Fruit fly (Drosophila melanogaster): ENCODE results near the gene CG10864.
A peak's percentile ranks its signal among the peaks of the same experiment; 100 is the strongest.

Gene CG10864

DNA sequence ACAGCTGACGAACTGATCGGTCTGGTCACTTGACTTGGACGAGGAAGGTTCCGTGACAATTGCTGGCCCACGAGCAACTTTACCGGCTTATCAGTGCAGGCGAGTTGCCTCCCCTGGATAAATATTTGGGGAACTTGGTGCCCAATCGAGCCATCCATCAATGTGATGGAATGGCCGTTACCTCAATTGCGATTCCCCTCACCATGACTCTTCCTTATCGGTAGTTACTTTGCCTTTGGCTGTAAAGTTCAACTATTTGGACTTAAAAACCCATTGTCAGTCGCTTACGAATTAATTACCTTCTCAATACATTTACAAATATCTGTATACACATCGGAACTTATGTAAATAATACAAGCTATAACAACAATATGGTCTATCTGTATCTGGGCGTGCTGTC, 21.6 kb downstream of the CG10864 start, which contains the start of gene Vha100-4 (continued):
- TF ChIP-seq wor (GFP tag; IDR thresholded peaks at IDR 0.05) (no peak), Sin3A (optimal IDR thresholded peaks at IDR 0.05) (no peak), CG2199 (GFP tag; IDR thresholded peaks at IDR 0.05) (no peak), CG17328 (GFP tag; IDR thresholded peaks at IDR 0.05) (no peak), CG6175 (GFP tag; IDR thresholded peaks at IDR 0.05) (no peak), cato (GFP tag; optimal IDR thresholded peaks at IDR 0.05; ENCODE audit: borderline replicate concordance) (no peak), CG33557 (GFP tag; optimal IDR thresholded peaks at IDR 0.05) (no peak), lab (GFP tag; optimal IDR thresholded peaks at IDR 0.05) (peak; percentile 93), CG15479 (GFP tag; optimal IDR thresholded peaks at IDR 0.05) (no peak), gsb (GFP tag; IDR thresholded peaks at IDR 0.05) (no peak), tgo (GFP tag; IDR thresholded peaks at IDR 0.05) (no peak), Deaf1 (tag; optimal IDR thresholded peaks at IDR 0.05) (no peak), fd102C (GFP tag; optimal IDR thresholded peaks at IDR 0.05) (no peak), shn (GFP tag; optimal IDR thresholded peaks at IDR 0.05) (no peak), Awh (GFP tag; IDR thresholded peaks at IDR 0.05) (0 out of 2 replicates have a peak, but pooled peaks have one; percentile 38), crol (GFP tag; IDR thresholded peaks at IDR 0.05) (no peak), CG9797 (GFP tag; optimal IDR thresholded peaks at IDR 0.05) (no peak), ase (GFP tag; IDR thresholded peaks at IDR 0.05) (no peak)

DNA sequence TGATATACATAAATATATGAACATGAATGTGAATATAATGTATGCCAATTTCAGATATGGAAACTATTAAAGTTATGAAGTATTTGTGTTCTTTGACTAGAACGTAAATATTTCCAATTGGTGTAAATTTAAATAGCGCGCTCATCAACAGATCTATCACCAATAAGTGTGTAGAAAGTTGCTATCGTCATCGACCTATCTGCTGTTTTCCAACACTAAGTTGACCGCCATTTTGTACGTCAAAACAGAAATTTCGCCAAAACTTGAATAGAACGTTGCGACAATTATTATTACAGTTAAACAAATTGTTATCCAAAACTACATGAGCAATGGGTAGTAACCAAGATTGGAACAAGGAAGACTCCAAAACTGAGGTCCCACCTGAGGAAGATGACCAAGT, 25.8 kb downstream of the CG10864 start, which contains the start of gene cona:
Gene cona (plus strand): TSS at position 236 of the 400 bp plus-strand sequence.
- TF ChIP-seq CG2116 (GFP tag; optimal IDR thresholded peaks at IDR 0.05): peak; percentile 60
- TF ChIP-seq lab (GFP tag; optimal IDR thresholded peaks at IDR 0.05): peak; percentile 3
- TF ChIP-seq pita (GFP tag; optimal IDR thresholded peaks at IDR 0.05): no peak
- TF ChIP-seq CG31441 (GFP tag; IDR thresholded peaks at IDR 0.05): no peak
- no peak for TF ChIP-seq CG11085 (GFP tag; IDR thresholded peaks at IDR 0.05)
- TF ChIP-seq MBD-R2 (GFP tag; IDR thresholded peaks at IDR 0.05): 0 out of 2 replicates have a peak, but pooled peaks have one; percentile 33
- TF ChIP-seq CG4328 (GFP tag; optimal IDR thresholded peaks at IDR 0.05): no peak
- TF ChIP-seq CG11504 (tag; optimal IDR thresholded peaks at IDR 0.05): no peak
- no peak for TF ChIP-seq CG12744 (GFP tag; optimal IDR thresholded peaks at IDR 0.05)
- no peak for TF ChIP-seq CG13624 (GFP tag; optimal IDR thresholded peaks at IDR 0.05)
- no peak for TF ChIP-seq row (GFP tag; IDR thresholded peaks at IDR 0.05)
- TF ChIP-seq CG15514 (GFP tag; optimal IDR thresholded peaks at IDR 0.05): peak; percentile 24
- TF ChIP-seq CG12071 (GFP tag; optimal IDR thresholded peaks at IDR 0.05): no peak
- no peak for TF ChIP-seq ewg (GFP tag; optimal IDR thresholded peaks at IDR 0.05)
- no peak for TF ChIP-seq fd64A (GFP tag; optimal IDR thresholded peaks at IDR 0.05)
- TF ChIP-seq CG12236 (GFP tag; optimal IDR thresholded peaks at IDR 0.05): no peak
- no peak for TF ChIP-seq CG3281 (GFP tag; optimal IDR thresholded peaks at IDR 0.05)
- peak; percentile 86 for TF ChIP-seq Elba2 (GFP tag; optimal IDR thresholded peaks at IDR 0.05)
- TF ChIP-seq MTF-1 (GFP tag; optimal IDR thresholded peaks at IDR 0.05; ENCODE audit: borderline replicate concordance): no peak
- peak; percentile 84 for TF ChIP-seq Dp (GFP tag; optimal IDR thresholded peaks at IDR 0.05)
- no peak for TF ChIP-seq CG8089 (GFP tag; optimal IDR thresholded peaks at IDR 0.05)
- TF ChIP-seq fd102C (GFP tag; optimal IDR thresholded peaks at IDR 0.05): no peak
- TF ChIP-seq Scr (GFP tag; IDR thresholded peaks at IDR 0.05; ENCODE audit: partially characterized antibody): peak; percentile 26; the same call in 1 of the 2 replicates
- TF ChIP-seq stc (GFP tag; IDR thresholded peaks at IDR 0.05): no peak
- TF ChIP-seq NfI (GFP tag; optimal IDR thresholded peaks at IDR 0.05): peak; percentile 9
- TF ChIP-seq tx (GFP tag; optimal IDR thresholded peaks at IDR 0.05): no peak
- TF ChIP-seq CG10267 (tag; optimal IDR thresholded peaks at IDR 0.05): peak; percentile 78
- TF ChIP-seq CG10147 (GFP tag; optimal IDR thresholded peaks at IDR 0.05): no peak
- TF ChIP-seq Oli (tag; optimal IDR thresholded peaks at IDR 0.05): no peak
- no peak for TF ChIP-seq HLHmδ (GFP tag; optimal IDR thresholded peaks at IDR 0.05)
- TF ChIP-seq E2f2 (GFP tag; IDR thresholded peaks at IDR 0.05): peak; percentile 89
- TF ChIP-seq Ptx1 (GFP tag; IDR thresholded peaks at IDR 0.05): no peak
- TF ChIP-seq CG7963 (GFP tag; IDR thresholded peaks at IDR 0.05; ENCODE audit: partially characterized antibody): no peak
- peak; percentile 56 for TF ChIP-seq Ets97D (GFP tag; optimal IDR thresholded peaks at IDR 0.05)
- TF ChIP-seq Atf-2 (GFP tag; optimal IDR thresholded peaks at IDR 0.05): no peak

Data from whole organism, embryonic.